Fruit fly (Drosophila melanogaster) whole organism, embryonic: ENCODE measurements around the gene bumpel.
A peak's percentile ranks its signal among the peaks of the same experiment; 100 is the strongest.

Experiments
- Ada2b ChIP-seq: fragments of 200-800 bp; sonication (Bioruptor generic); IDR thresholded peaks from 2 replicates; pipeline ENCODE4 v1.3.6; 2022; ENCODE audit warnings: missing biosample characterization, missing genetic modification characterization
- Asciz ChIP-seq: fragments of 200-800 bp; sonication (Bioruptor generic); optimal IDR thresholded peaks from 2 replicates; lab custom pipeline; 2017; ENCODE audit warnings: missing biosample characterization, mild to moderate bottlenecking, missing genetic modification characterization, missing genetic modification reagents
- CG11695 ChIP-seq: fragments of 200-800 bp; sonication (Bioruptor generic); IDR thresholded peaks from 3 replicates; pipeline ENCODE4 v1.3.6; 2022; ENCODE audit warnings: missing biosample characterization, missing genetic modification characterization
- CG12155 ChIP-seq: fragments of 200-800 bp; sonication (Bioruptor generic); optimal IDR thresholded peaks from 3 replicates; lab custom pipeline; 2016; ENCODE audit warnings: missing biosample characterization, missing genetic modification characterization
- CG1233 ChIP-seq: fragments of 200-800 bp; sonication (Bioruptor generic); optimal IDR thresholded peaks from 4 replicates; lab custom pipeline; 2018; ENCODE audit warnings: missing biosample characterization, mild to moderate bottlenecking, missing genetic modification characterization
- CG13624 ChIP-seq: fragments of 200-800 bp; sonication (Bioruptor generic); optimal IDR thresholded peaks from 2 replicates; lab custom pipeline; 2016; ENCODE audit warnings: missing biosample characterization, missing genetic modification characterization
- CG14441 ChIP-seq: fragments of 200-800 bp; sonication (Bioruptor generic); IDR thresholded peaks from 2 replicates; pipeline ENCODE4 v1.3.6; 2022; ENCODE audit warnings: missing biosample characterization, missing genetic modification characterization
- CG17829 ChIP-seq: fragments of 200-800 bp; optimal IDR thresholded peaks from 2 replicates; lab custom pipeline; 2019; ENCODE audit warnings: missing biosample characterization, mild to moderate bottlenecking, missing genetic modification characterization, moderate library complexity
- CG2199 ChIP-seq: fragments of 200-800 bp; sonication (Bioruptor generic); IDR thresholded peaks from 3 replicates; pipeline ENCODE4 v1.3.6; 2022; ENCODE audit warnings: missing biosample characterization, missing genetic modification characterization
- CG3726 ChIP-seq: fragments of 200-800 bp; sonication (Bioruptor generic); IDR thresholded peaks from 3 replicates; pipeline ENCODE4, ENCODE4 v1.3.6; 2022; ENCODE audit warnings: missing biosample characterization, missing genetic modification characterization
- CG3847 ChIP-seq: fragments of 200-800 bp; sonication (Bioruptor generic); IDR thresholded peaks from 2 replicates; pipeline ENCODE4 v1.3.6; 2022; ENCODE audit warnings: missing biosample characterization, missing genetic modification characterization
- CG4282 ChIP-seq: fragments of 200-800 bp; sonication (Bioruptor generic); optimal IDR thresholded peaks from 2 replicates; lab custom pipeline; 2016; ENCODE audit warnings: missing biosample characterization, missing genetic modification characterization
- CG4328 ChIP-seq: fragments of 200-800 bp; sonication (Bioruptor generic); optimal IDR thresholded peaks from 3 replicates; lab custom pipeline; 2017; ENCODE audit warnings: missing biosample characterization, missing genetic modification reagents, missing genetic modification characterization
- CG4854 ChIP-seq: fragments of 200-800 bp; sonication (Bioruptor generic); optimal IDR thresholded peaks from 2 replicates; lab custom pipeline; 2016; ENCODE audit warnings: missing biosample characterization, missing genetic modification characterization, inconsistent platforms
- CG5953 ChIP-seq: fragments of 200-800 bp; sonication (Bioruptor generic); IDR thresholded peaks from 2 replicates; pipeline ENCODE4 v1.3.6; 2022; ENCODE audit warnings: missing biosample characterization, missing genetic modification characterization
- CG6813 ChIP-seq: fragments of 200-800 bp; sonication (Bioruptor generic); optimal IDR thresholded peaks from 2 replicates; lab custom pipeline; 2017; ENCODE audit warnings: missing biosample characterization, missing genetic modification characterization, mild to moderate bottlenecking, moderate library complexity, missing genetic modification reagents
- CG7372 ChIP-seq: fragments of 200-800 bp; sonication (Bioruptor generic); IDR thresholded peaks from 2 replicates; pipeline ENCODE4 v1.3.6; 2022; ENCODE audit warnings: missing biosample characterization, missing genetic modification characterization
- CG8290 ChIP-seq, 3 experiments: fragments of 200-800 bp; sonication (Bioruptor generic); optimal IDR thresholded peaks; 2 replicates each; lab custom pipeline; 2016 to 2019; ENCODE audit warnings: missing biosample characterization in 3 of 3, missing genetic modification characterization in 3 of 3, mild to moderate bottlenecking in 2 of 3, moderate library complexity in 1 of 3
- Dp ChIP-seq: fragments of 200-800 bp; sonication (Bioruptor generic); optimal IDR thresholded peaks from 2 replicates; lab custom pipeline; 2018; ENCODE audit warnings: missing biosample characterization, mild to moderate bottlenecking, missing genetic modification characterization, moderate library complexity
- E2f2 ChIP-seq: fragments of 200-800 bp; sonication (Bioruptor generic); IDR thresholded peaks from 2 replicates; pipeline ENCODE4 v1.3.6; 2022; ENCODE audit warnings: missing biosample characterization, missing genetic modification characterization
- Elba2 ChIP-seq: fragments of 200-800 bp; sonication (Bioruptor generic); optimal IDR thresholded peaks from 3 replicates; lab custom pipeline; 2016; ENCODE audit warnings: missing biosample characterization, missing genetic modification characterization
- Fer2 ChIP-seq: fragments of 200-800 bp; sonication (Bioruptor generic); optimal IDR thresholded peaks from 2 replicates; lab custom pipeline; 2018; ENCODE audit warnings: missing biosample characterization, mild to moderate bottlenecking, missing genetic modification characterization, moderate library complexity
- HLH54F ChIP-seq: fragments of 200-800 bp; sonication (Bioruptor generic); optimal IDR thresholded peaks from 3 replicates; lab custom pipeline; 2016; ENCODE audit warnings: missing biosample characterization, missing genetic modification characterization
- HmgZ ChIP-seq: fragments of 200-800 bp; sonication (Bioruptor generic); optimal IDR thresholded peaks from 2 replicates; lab custom pipeline; 2018; ENCODE audit warnings: missing biosample characterization, mild to moderate bottlenecking, missing genetic modification characterization
- Myb ChIP-seq: fragments of 200-800 bp; sonication (Bioruptor generic); optimal IDR thresholded peaks from 2 replicates; lab custom pipeline; 2016; ENCODE audit warnings: missing biosample characterization, missing genetic modification characterization
- Oaz ChIP-seq: fragments of 200-800 bp; sonication (Bioruptor generic); IDR thresholded peaks from 2 replicates; pipeline ENCODE4 v1.3.6; 2022; ENCODE audit warnings: missing biosample characterization, missing genetic modification characterization
- YL-1 ChIP-seq: fragments of 200-800 bp; sonication (Bioruptor generic); optimal IDR thresholded peaks from 3 replicates; lab custom pipeline; 2017; ENCODE audit warnings: missing biosample characterization, mild to moderate bottlenecking, missing genetic modification characterization
- ac ChIP-seq: fragments of 200-800 bp; sonication (Bioruptor generic); optimal IDR thresholded peaks from 3 replicates; lab custom pipeline; 2017; ENCODE audit warnings: missing biosample characterization, mild to moderate bottlenecking, missing genetic modification characterization
- eve ChIP-seq, 2 experiments: fragments of >200 bp; optimal IDR thresholded peaks; 2 replicates each; lab custom pipeline; 2017; ENCODE audit warnings: missing biosample characterization in 2 of 2, missing genetic modification characterization in 2 of 2
- eyg ChIP-seq: fragments of 200-800 bp; sonication (Bioruptor generic); optimal IDR thresholded peaks from 3 replicates; lab custom pipeline; 2016; ENCODE audit warnings: missing biosample characterization, missing genetic modification characterization
- gce ChIP-seq: fragments of 200-800 bp; sonication (Bioruptor generic); IDR thresholded peaks from 3 replicates; pipeline ENCODE4 v1.3.6; 2022; ENCODE audit warnings: missing biosample characterization, missing genetic modification characterization
- gsb ChIP-seq: fragments of 200-800 bp; sonication (Bioruptor generic); IDR thresholded peaks from 2 replicates; pipeline ENCODE4 v1.3.6; 2022; ENCODE audit warnings: missing biosample characterization, missing genetic modification characterization
- ham ChIP-seq: fragments of 200-800 bp; sonication (Bioruptor generic); IDR thresholded peaks from 2 replicates; pipeline ENCODE4 v1.3.6; 2022; ENCODE audit warnings: missing biosample characterization, missing genetic modification characterization
- jigr1 ChIP-seq: fragments of 200-800 bp; sonication (Bioruptor generic); IDR thresholded peaks from 3 replicates; pipeline ENCODE4 v1.3.6; 2022; ENCODE audit warnings: missing biosample characterization, missing genetic modification characterization
- org-1 ChIP-seq: fragments of 200-800 bp; sonication (Bioruptor generic); optimal IDR thresholded peaks from 2 replicates; lab custom pipeline; 2017; ENCODE audit warnings: missing biosample characterization, missing genetic modification characterization
- pb ChIP-seq: fragments of 200-800 bp; sonication (Bioruptor generic); optimal IDR thresholded peaks from 3 replicates; lab custom pipeline; 2016; ENCODE audit warnings: missing biosample characterization, missing genetic modification characterization
- pho ChIP-seq: fragments of 200-800 bp; sonication (Bioruptor generic); optimal IDR thresholded peaks from 2 replicates; lab custom pipeline; 2016; ENCODE audit warnings: missing biosample characterization, missing genetic modification characterization
- schlank ChIP-seq: fragments of 200-800 bp; sonication (Bioruptor generic); optimal IDR thresholded peaks from 2 replicates; lab custom pipeline; 2018; ENCODE audit warnings: missing biosample characterization, mild to moderate bottlenecking, missing genetic modification characterization
- sd ChIP-seq: fragments of 200-800 bp; sonication (Bioruptor generic); optimal IDR thresholded peaks from 3 replicates; lab custom pipeline; 2018; ENCODE audit warnings: missing biosample characterization, mild to moderate bottlenecking, missing genetic modification characterization, moderate library complexity
- sens ChIP-seq: fragments of 200-800 bp; sonication (Bioruptor generic); peaks from one replicate; lab custom pipeline; 2016; ENCODE audit warnings: missing biosample characterization, missing genetic modification characterization
- stc ChIP-seq: fragments of 200-800 bp; sonication (Bioruptor generic); IDR thresholded peaks from 2 replicates; pipeline ENCODE4 v1.3.6; 2022; ENCODE audit warnings: missing biosample characterization, missing genetic modification characterization
- vvl ChIP-seq: fragments of 200-800 bp; sonication (Bioruptor generic); IDR thresholded peaks from 2 replicates; pipeline ENCODE4 v1.3.6; 2022; ENCODE audit warnings: missing biosample characterization, missing genetic modification characterization

Gene bumpel

dm6 chr3R:11454210-11454904 is 35.9 kb upstream of the bumpel start (continued):
- peak; percentile 51; the same call in 1 of the 2 replicates for TF ChIP-seq Oaz (GFP tag; lab: Robert Waterston, UW)
- peak; percentile 40 for TF ChIP-seq schlank
- TF ChIP-seq CG13624, result peak; percentile 59
- TF ChIP-seq CG1233, result peak; percentile 41
- peak; percentile 74 for TF ChIP-seq HLH54F (GFP tag; lab: Kevin White, UChicago)
- peak; percentile 63 for TF ChIP-seq CG12155 (GFP tag; lab: Kevin White, UChicago)
- no peak for TF ChIP-seq YL-1 (GFP tag; lab: Kevin White, UChicago)
- TF ChIP-seq Ada2b (GFP tag; lab: Robert Waterston, UW), result peak; percentile 49
- no peak for TF ChIP-seq ac
- peak; percentile 48 for TF ChIP-seq org-1 (GFP tag; lab: Kevin White, UChicago)
- TF ChIP-seq CG4282 (GFP tag; lab: Kevin White, UChicago), result no peak
- TF ChIP-seq CG4854 (GFP tag; lab: Kevin White, UChicago), result peak; percentile 30
- TF ChIP-seq CG3847 (GFP tag; lab: Robert Waterston, UW), result peak; percentile 70
- TF ChIP-seq pb (GFP tag; lab: Kevin White, UChicago), result peak; percentile 5
- TF ChIP-seq CG7372 (GFP tag; lab: Robert Waterston, UW), result peak; percentile 64
- no peak for TF ChIP-seq Fer2 (tag; lab: Kevin White, UChicago)
- no peak for TF ChIP-seq CG5953 (GFP tag; lab: Robert Waterston, UW)
- TF ChIP-seq CG6813 (GFP tag; lab: Kevin White, UChicago), result no peak
- TF ChIP-seq CG11695, result peak; percentile 51; the same call in 1 of the 3 replicates
- no peak for TF ChIP-seq gce (GFP tag; lab: Robert Waterston, UW)
- TF ChIP-seq stc (GFP tag; lab: Robert Waterston, UW), result no peak
- TF ChIP-seq ham (GFP tag; lab: Robert Waterston, UW), result no peak
- TF ChIP-seq CG4328, result no peak

- TF ChIP-seq gsb (GFP tag; lab: Robert Waterston, UW), result 0 out of 2 replicates have a peak, but pooled peaks have one; percentile 16
- no peak for TF ChIP-seq eyg (GFP tag; lab: Kevin White, UChicago)
- TF ChIP-seq vvl (GFP tag; lab: Robert Waterston, UW), result 0 out of 2 replicates have a peak, but pooled peaks have one; percentile 17
- no peak for TF ChIP-seq jigr1 (GFP tag; lab: Robert Waterston, UW)
- TF ChIP-seq CG8290 (GFP tag; optimal IDR thresholded peaks at IDR 0.05; lab: Kevin White, UChicago), result no peak
- peak in 1 of 2 experiments; percentile 3 for TF ChIP-seq CG8290 (tag; optimal IDR thresholded peaks at IDR 0.05; lab: Kevin White, UChicago)
- TF ChIP-seq pho, result no peak
- 0 out of 3 replicates have a peak, but pooled peaks have one; percentile 56 for TF ChIP-seq CG2199
- TF ChIP-seq Elba2 (GFP tag; lab: Kevin White, UChicago), result no peak
- TF ChIP-seq CG17829 (tag; lab: Kevin White, UChicago), result no peak
- TF ChIP-seq Asciz (GFP tag; lab: Kevin White, UChicago), result no peak
- TF ChIP-seq HmgZ, result peak; percentile 6
- TF ChIP-seq sd (tag; lab: Kevin White, UChicago), result peak; percentile 62
- peak in 1 of 2 experiments; percentile 25 for TF ChIP-seq eve (GFP tag; optimal IDR thresholded peaks at IDR 0.05; lab: Kevin White, UChicago)
- peak; percentile 7 for TF ChIP-seq Myb (GFP tag; lab: Kevin White, UChicago)
- TF ChIP-seq CG3726 (GFP tag; lab: Robert Waterston, UW), result no peak
- TF ChIP-seq Dp (GFP tag; lab: Kevin White, UChicago), result peak; percentile 28
- TF ChIP-seq sens (GFP tag; lab: Kevin White, UChicago), result peak; percentile 58
- peak; percentile 37 for TF ChIP-seq E2f2 (GFP tag; lab: Robert Waterston, UW)
- 0 out of 2 replicates have a peak, but pooled peaks have one; percentile 8 for TF ChIP-seq CG14441 (GFP tag; lab: Robert Waterston, UW)
Measured at dm6 chr3R:11452041-11452440, 33.6 kb upstream of the bumpel start.
